Worm (Caenorhabditis elegans) whole organism, midembryonic: ENCODE measurements around the gene R05G9.3.

Experiments
- T22C8.4 ChIP-seq: fragments of 200-800 bp; sonication (Bioruptor generic); IDR thresholded peaks from 2 replicates; pipeline ENCODE4 v1.3.6; 2022; ENCODE audit warnings: missing genetic modification characterization, missing compliant biosample characterization
- cog-1 ChIP-seq: sonication (generic microtip); optimal IDR thresholded peaks from 2 replicates; lab custom pipeline; 2016; ENCODE audit warnings: missing genetic modification characterization, missing compliant biosample characterization
- flt-1 ChIP-seq: fragments of 200-800 bp; sonication (Bioruptor generic); IDR thresholded peaks from 2 replicates; pipeline ENCODE4 v1.3.6; 2022; ENCODE audit warnings: missing genetic modification characterization, missing compliant biosample characterization
- klf-2 ChIP-seq: fragments of 200-800 bp; sonication (Bioruptor generic); conservative IDR thresholded peaks from 2 replicates; pipeline ENCODE4 v1.3.6; 2022; ENCODE audit warnings: missing genetic modification reagents, missing genetic modification characterization, missing compliant biosample characterization
- med-1 ChIP-seq: sonication (generic microtip); optimal IDR thresholded peaks from 2 replicates; lab custom pipeline; 2017; ENCODE audit warnings: missing genetic modification characterization, mild to moderate bottlenecking, missing compliant biosample characterization, antibody characterized with exemption, missing genetic modification reagents; ENCODE audit not compliant: insufficient read depth
- ref-1 ChIP-seq: fragments of 200-800 bp; sonication (Bioruptor generic); conservative IDR thresholded peaks from 2 replicates; pipeline ENCODE4 v1.3.6; 2022; ENCODE audit warnings: missing genetic modification reagents, missing genetic modification characterization, missing compliant biosample characterization
- tab-1 ChIP-seq: fragments of 200-800 bp; sonication (Bioruptor generic); IDR thresholded peaks from 2 replicates; pipeline ENCODE4 v1.3.6; 2022; ENCODE audit warnings: missing genetic modification characterization, missing compliant biosample characterization
- ztf-23 ChIP-seq: fragments of 200-800 bp; sonication (Bioruptor generic); IDR thresholded peaks from 2 replicates; pipeline ENCODE4 v1.3.6; 2022; ENCODE audit warnings: missing genetic modification reagents, missing genetic modification characterization, missing compliant biosample characterization
- ztf-29 ChIP-seq: fragments of 200-800 bp; sonication (Bioruptor generic); IDR thresholded peaks from 2 replicates; pipeline ENCODE4 v1.3.6; 2022; ENCODE audit warnings: missing genetic modification reagents, missing genetic modification characterization, missing compliant biosample characterization

R05G9.3 gene

DNA sequence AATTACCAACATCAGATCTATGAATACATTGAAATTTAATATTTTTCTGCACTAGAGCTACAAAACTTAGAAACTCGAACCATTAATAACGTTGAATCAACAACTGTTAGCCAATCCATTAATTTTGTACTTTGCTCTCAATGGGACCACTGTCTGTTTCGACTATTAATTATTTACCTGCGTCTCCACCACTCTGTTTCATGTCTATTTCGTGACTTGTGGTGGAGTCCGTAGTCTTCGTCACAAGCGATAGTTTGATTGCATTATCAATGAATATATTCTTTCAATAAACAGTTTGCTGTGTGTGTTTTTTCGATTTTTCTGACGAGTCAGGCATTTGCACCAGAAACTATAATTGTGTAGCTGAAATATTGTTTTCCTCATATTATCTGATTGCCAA is 15.0 kb downstream of the R05G9.3 start:
- TF ChIP-seq ztf-23 (GFP tag; lab: Robert Waterston, UW) (no peak), cog-1 (tag; lab: Kevin White, UChicago) (no peak), ztf-29 (GFP tag; lab: Robert Waterston, UW) (no peak), tab-1 (GFP tag; lab: Robert Waterston, UW) (no peak), ref-1 (GFP tag; lab: Robert Waterston, UW) (no peak), med-1 (GFP tag; lab: Kevin White, UChicago) (no peak), T22C8.4 (GFP tag; lab: Robert Waterston, UW) (no peak), klf-2 (GFP tag; lab: Robert Waterston, UW) (no peak), flt-1 (GFP tag; lab: Robert Waterston, UW) (no peak)

DNA sequence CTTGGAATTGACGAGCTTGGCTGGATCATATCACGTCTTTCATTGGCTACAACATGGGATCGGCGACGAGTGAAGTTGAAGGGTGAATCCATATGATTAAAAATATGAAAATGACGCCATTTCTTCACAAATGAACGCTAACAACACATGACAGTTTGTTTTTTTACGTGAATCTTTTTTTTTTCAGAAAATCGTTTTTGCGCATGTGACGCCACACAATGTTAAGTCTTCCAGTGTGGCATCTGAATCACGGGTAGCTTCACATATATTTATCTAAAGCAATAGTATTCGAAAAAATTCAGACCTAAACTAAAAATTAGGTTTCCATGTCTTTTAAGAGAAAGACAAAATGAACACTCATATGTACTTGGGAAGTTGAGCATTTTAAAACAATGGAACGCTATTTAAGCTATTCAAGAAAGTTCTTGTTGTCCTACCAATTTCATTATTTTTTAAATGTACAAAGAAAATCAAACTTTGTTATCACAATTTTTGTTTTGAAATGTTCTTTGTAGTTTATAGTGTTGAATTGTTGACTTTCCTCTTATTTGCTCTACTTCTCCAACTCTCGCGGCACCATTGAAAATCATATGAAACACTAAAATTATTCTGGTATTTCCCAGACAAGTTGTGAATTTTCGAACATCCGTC is 16.3 kb downstream of the R05G9.3 start, which contains the start of the genes lido-16 and plpp-1.2:
TSS of gene lido-16 (minus strand) at position 101 of the 651 bp plus-strand sequence.
TSS of gene plpp-1.2 (plus strand) at position 601 of the 651 bp plus-strand sequence.
- TF ChIP-seq T22C8.4 (GFP tag; lab: Robert Waterston, UW) (no peak), ztf-23 (GFP tag; lab: Robert Waterston, UW) (no peak), flt-1 (GFP tag; lab: Robert Waterston, UW) (no peak), ref-1 (GFP tag; lab: Robert Waterston, UW) (no peak), tab-1 (GFP tag; lab: Robert Waterston, UW) (no peak), klf-2 (GFP tag; lab: Robert Waterston, UW) (no peak), cog-1 (tag; lab: Kevin White, UChicago) (no peak), ztf-29 (GFP tag; lab: Robert Waterston, UW) (no peak), med-1 (GFP tag; lab: Kevin White, UChicago) (no peak)

DNA sequence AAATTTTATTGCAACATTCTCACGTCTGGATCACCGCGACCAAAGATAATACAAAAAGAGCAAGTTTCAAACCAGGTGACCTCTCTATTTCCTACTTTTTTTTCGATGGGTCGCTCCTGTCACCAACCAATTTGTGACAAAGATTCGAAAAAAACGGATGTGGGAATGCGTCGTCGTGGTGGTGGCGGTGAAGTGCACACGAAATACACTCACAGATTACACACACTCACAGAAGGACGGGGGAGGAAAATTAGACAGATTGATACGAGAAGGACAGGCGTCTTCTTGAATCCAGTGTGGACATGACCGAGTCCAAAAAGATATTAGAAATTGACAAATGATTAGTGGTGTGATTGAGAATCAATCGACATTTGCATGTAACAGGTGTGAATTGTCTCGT is 18.6 kb downstream of the R05G9.3 start:
- TF ChIP-seq med-1 (GFP tag; lab: Kevin White, UChicago) = no peak
- no peak for TF ChIP-seq ref-1 (GFP tag; lab: Robert Waterston, UW)
- no peak for TF ChIP-seq flt-1 (GFP tag; lab: Robert Waterston, UW)
- no peak for TF ChIP-seq cog-1 (tag; lab: Kevin White, UChicago)
- no peak for TF ChIP-seq ztf-29 (GFP tag; lab: Robert Waterston, UW)
- TF ChIP-seq T22C8.4 (GFP tag; lab: Robert Waterston, UW) = no peak
- no peak for TF ChIP-seq klf-2 (GFP tag; lab: Robert Waterston, UW)
- TF ChIP-seq tab-1 (GFP tag; lab: Robert Waterston, UW) = no peak
- no peak for TF ChIP-seq ztf-23 (GFP tag; lab: Robert Waterston, UW)

ce11 chrII:6482102-6482501 is 19.2 kb downstream of the R05G9.3 start, which contains the start of gene del-10:
TSS of gene del-10 (minus strand) at chrII:6482125.
- TF ChIP-seq cog-1 (tag; lab: Kevin White, UChicago) (no peak), med-1 (GFP tag; lab: Kevin White, UChicago) (no peak), ztf-29 (GFP tag; lab: Robert Waterston, UW) (no peak), klf-2 (GFP tag; lab: Robert Waterston, UW) (no peak), T22C8.4 (GFP tag; lab: Robert Waterston, UW) (no peak), ref-1 (GFP tag; lab: Robert Waterston, UW) (no peak), flt-1 (GFP tag; lab: Robert Waterston, UW) (no peak), ztf-23 (GFP tag; lab: Robert Waterston, UW) (no peak), tab-1 (GFP tag; lab: Robert Waterston, UW) (no peak)

ce11 chrII:6476655-6477054 is 24.7 kb downstream of the R05G9.3 start, which contains the start of gene T28D9.4:
TSS of gene T28D9.4 (plus strand) at chrII:6476955.
- TF ChIP-seq ztf-23 (GFP tag; lab: Robert Waterston, UW) (no peak), cog-1 (tag; lab: Kevin White, UChicago) (no peak), tab-1 (GFP tag; lab: Robert Waterston, UW) (no peak), med-1 (GFP tag; lab: Kevin White, UChicago) (no peak), ztf-29 (GFP tag; lab: Robert Waterston, UW) (no peak), T22C8.4 (GFP tag; lab: Robert Waterston, UW) (no peak), flt-1 (GFP tag; lab: Robert Waterston, UW) (no peak), klf-2 (GFP tag; lab: Robert Waterston, UW) (no peak), ref-1 (GFP tag; lab: Robert Waterston, UW) (no peak)

- TF ChIP-seq flt-1 (GFP tag; lab: Robert Waterston, UW) (no peak), ref-1 (GFP tag; lab: Robert Waterston, UW) (no peak)
Observed at ce11 chrII:6475180-6475737, 26.1 kb downstream of the R05G9.3 start, which contains the start of gene T28D9.16. TSS of gene T28D9.16 (plus strand) at chrII:6475687.

DNA sequence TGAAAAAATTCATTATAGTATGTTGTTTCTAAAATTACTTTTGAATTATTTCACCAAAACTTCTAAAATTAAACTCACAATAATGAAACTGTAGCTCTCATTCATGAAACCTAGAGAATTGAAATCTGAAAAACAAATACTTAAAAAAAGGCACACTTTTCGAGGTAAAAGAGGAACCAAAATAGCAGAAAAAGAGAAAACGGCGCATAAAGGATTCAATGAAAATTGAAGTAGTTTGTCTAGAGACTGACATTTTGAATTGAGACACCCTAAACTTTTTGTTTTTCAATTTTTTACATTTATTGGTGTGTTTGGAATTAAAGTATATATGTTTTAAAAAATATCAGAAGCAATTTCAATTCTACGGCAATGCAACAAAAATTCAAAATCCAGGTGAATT is 30.3 kb downstream of the R05G9.3 start, which contains the start of gene dgk-5:
TSS of gene dgk-5 (minus strand) at position 101 of the 400 bp plus-strand sequence.
- TF ChIP-seq tab-1 (GFP tag; lab: Robert Waterston, UW) (no peak), T22C8.4 (GFP tag; lab: Robert Waterston, UW) (no peak), cog-1 (tag; lab: Kevin White, UChicago) (no peak), ztf-23 (GFP tag; lab: Robert Waterston, UW) (no peak), flt-1 (GFP tag; lab: Robert Waterston, UW) (no peak), ref-1 (GFP tag; lab: Robert Waterston, UW) (no peak), ztf-29 (GFP tag; lab: Robert Waterston, UW) (no peak), klf-2 (GFP tag; lab: Robert Waterston, UW) (no peak), med-1 (GFP tag; lab: Kevin White, UChicago) (no peak)

DNA sequence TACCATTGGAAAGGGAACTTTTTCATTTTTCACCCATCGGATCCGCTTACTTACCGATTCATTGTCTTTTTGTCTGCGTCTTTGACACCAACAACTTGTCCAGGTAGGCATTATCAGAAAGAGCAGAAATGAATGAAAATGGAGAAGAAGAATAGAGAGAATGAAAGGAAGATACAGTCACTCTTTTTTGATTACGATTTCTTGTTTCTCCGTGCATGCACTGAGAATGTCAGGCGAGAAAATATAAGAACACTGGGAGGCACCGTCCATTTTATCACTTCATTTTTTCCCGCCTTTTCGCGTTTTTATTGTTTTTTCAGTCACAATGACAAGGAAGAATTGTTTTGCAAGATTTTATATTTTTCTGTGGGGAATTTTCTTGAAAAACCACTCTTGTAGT is 32.0 kb downstream of the R05G9.3 start:
- no peak for TF ChIP-seq T22C8.4 (GFP tag; lab: Robert Waterston, UW)
- no peak for TF ChIP-seq ztf-23 (GFP tag; lab: Robert Waterston, UW)
- TF ChIP-seq cog-1 (tag; lab: Kevin White, UChicago) = no peak
- TF ChIP-seq ref-1 (GFP tag; lab: Robert Waterston, UW) = no peak
- no peak for TF ChIP-seq klf-2 (GFP tag; lab: Robert Waterston, UW)
- no peak for TF ChIP-seq ztf-29 (GFP tag; lab: Robert Waterston, UW)
- no peak for TF ChIP-seq med-1 (GFP tag; lab: Kevin White, UChicago)
- TF ChIP-seq flt-1 (GFP tag; lab: Robert Waterston, UW) = no peak
- TF ChIP-seq tab-1 (GFP tag; lab: Robert Waterston, UW) = no peak
